Worm (Caenorhabditis elegans) whole organism, L4/young adult: ENCODE data around the gene H04J21.1.

Source experiments
- dao-5 ChIP-seq: sonication (generic microtip); optimal IDR thresholded peaks from 2 replicates; lab custom pipeline; 2016; ENCODE audit warnings: missing genotype, missing genetic modification characterization, moderate library complexity, missing compliant biosample characterization
- him-1 ChIP-seq: sonication (generic microtip); optimal IDR thresholded peaks from 2 replicates; lab custom pipeline; 2016; ENCODE audit warnings: missing genotype, missing genetic modification reagents, missing genetic modification characterization, missing compliant biosample characterization

DNA sequence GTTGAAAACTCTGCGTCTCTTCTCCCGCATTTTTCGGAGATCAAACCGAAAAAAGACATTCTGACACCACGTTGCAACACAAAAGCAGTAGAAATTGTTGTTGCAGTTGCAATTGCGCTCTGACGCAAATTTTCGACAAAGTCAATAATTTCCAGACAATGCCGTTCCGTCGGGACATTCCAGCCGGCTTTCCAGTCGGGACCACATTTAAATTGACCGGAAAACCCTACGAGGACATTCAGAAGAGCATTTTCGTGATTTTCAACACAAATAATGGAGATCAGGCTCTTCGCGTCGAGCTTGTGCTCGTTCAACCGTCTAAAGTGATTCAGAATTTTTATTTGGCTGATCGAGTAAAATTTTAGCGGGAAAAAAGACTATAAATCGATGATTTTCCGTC is 47.2 kb upstream of the H04J21.1 start:
- TF ChIP-seq him-1 (tag; lab: Kevin White, UChicago) (no peak), dao-5 (tag; lab: Kevin White, UChicago) (no peak)
